Fruit fly (Drosophila melanogaster): Measurements from ENCODE around the gene Cpr65Ax1.
A peak's percentile ranks its signal among the peaks of the same experiment; 100 is the strongest.

Cpr65Ax1 gene

dm6 chr3L:6184884-6185438 lies 37.2 kb upstream of the Cpr65Ax1 start, which contains the start of the genes D19B and CG43293 (continued):
- peak; percentile 88 for TF ChIP-seq Aef1 (GFP tag; IDR thresholded peaks at IDR 0.05)
- TF ChIP-seq Sox102F (GFP tag; optimal IDR thresholded peaks at IDR 0.05) = peak; percentile 89
- TF ChIP-seq ssp (GFP tag; IDR thresholded peaks at IDR 0.05) = peak; percentile 60
- TF ChIP-seq z (GFP tag; IDR thresholded peaks at IDR 0.05) = peak; percentile 68; the same call in 1 of the 3 replicates
- peak; percentile 83 for TF ChIP-seq Camta (GFP tag; optimal IDR thresholded peaks at IDR 0.05)
- peak; percentile 87 for TF ChIP-seq B-H2 (GFP tag; optimal IDR thresholded peaks at IDR 0.05)
- peak; percentile 94 for TF ChIP-seq CG34422 (GFP tag; IDR thresholded peaks at IDR 0.05)
- TF ChIP-seq CG13775 (GFP tag; optimal IDR thresholded peaks at IDR 0.05) = peak; percentile 89
- peak; percentile 97 for TF ChIP-seq ci (GFP tag; IDR thresholded peaks at IDR 0.05)
- peak; percentile 85 for TF ChIP-seq kay (GFP tag; optimal IDR thresholded peaks at IDR 0.05)
- TF ChIP-seq psq (GFP tag; optimal IDR thresholded peaks at IDR 0.05) = peak; percentile 81
- TF ChIP-seq run (tag; optimal IDR thresholded peaks at IDR 0.05) = no peak
- peak; percentile 79 for TF ChIP-seq ftz-f1 (GFP tag; optimal IDR thresholded peaks at IDR 0.05)
- TF ChIP-seq Meics (GFP tag; optimal IDR thresholded peaks at IDR 0.05) = peak; percentile 90
- peak; percentile 90 for TF ChIP-seq CG11695 (GFP tag; IDR thresholded peaks at IDR 0.05)
- peak; percentile 78 for TF ChIP-seq maf-S (GFP tag; optimal IDR thresholded peaks at IDR 0.05)
- TF ChIP-seq D19B (GFP tag; optimal IDR thresholded peaks at IDR 0.05) = peak; percentile 100
- TF ChIP-seq Pdp1 (GFP tag; optimal IDR thresholded peaks at IDR 0.05) = peak; percentile 82 to 87
- TF ChIP-seq trh (GFP tag; optimal IDR thresholded peaks at IDR 0.05) = peak; percentile 83
- peak; percentile 93 for TF ChIP-seq vvl (GFP tag; IDR thresholded peaks at IDR 0.05)
- TF ChIP-seq esg (GFP tag; conservative IDR thresholded peaks at IDR 0.05) = peak; percentile 84
- peak; percentile 73 for TF ChIP-seq CG4854 (GFP tag; optimal IDR thresholded peaks at IDR 0.05)
- no peak for TF ChIP-seq eve (GFP tag; optimal IDR thresholded peaks at IDR 0.05)
- TF ChIP-seq CG10209 (GFP tag; optimal IDR thresholded peaks at IDR 0.05) = peak; percentile 91
- peak; percentile 90 for TF ChIP-seq CG3065 (GFP tag; optimal IDR thresholded peaks at IDR 0.05)
- TF ChIP-seq CG3281 (GFP tag; optimal IDR thresholded peaks at IDR 0.05) = peak; percentile 85
- peak; percentile 84 for TF ChIP-seq CG32767 (GFP tag; IDR thresholded peaks at IDR 0.05)
- peak; percentile 93 for TF ChIP-seq ind (GFP tag; optimal IDR thresholded peaks at IDR 0.05)
- TF ChIP-seq Atf3 (GFP tag; optimal IDR thresholded peaks at IDR 0.05) = peak; percentile 77
- peak; percentile 90 for TF ChIP-seq Hmr (GFP tag; optimal IDR thresholded peaks at IDR 0.05)
- TF ChIP-seq sens (GFP tag) = peak; percentile 97
- TF ChIP-seq yki (optimal IDR thresholded peaks at IDR 0.05) = no peak
- peak; percentile 89 for TF ChIP-seq jumu (GFP tag; optimal IDR thresholded peaks at IDR 0.05)
- peak; percentile 65 for TF ChIP-seq CG10321 (GFP tag; IDR thresholded peaks at IDR 0.05)
- no peak for TF ChIP-seq kni (GFP tag; optimal IDR thresholded peaks at IDR 0.05)
- peak; percentile 97 for TF ChIP-seq CG32532 (GFP tag; IDR thresholded peaks at IDR 0.05)
- peak; percentile 90 for TF ChIP-seq Ada2b (GFP tag; IDR thresholded peaks at IDR 0.05)
- peak in 1 of 2 experiments; percentile 36 for TF ChIP-seq pan (optimal IDR thresholded peaks at IDR 0.05)
- TF ChIP-seq pan (GFP tag; optimal IDR thresholded peaks at IDR 0.05 in 1 of 2, IDR thresholded peaks at IDR 0.05 in 1 of 2) = peak in 1 of 2 experiments; percentile 92
- peak; percentile 72 for TF ChIP-seq ab (GFP tag; optimal IDR thresholded peaks at IDR 0.05)
- peak; percentile 81 for TF ChIP-seq CG7556 (GFP tag; optimal IDR thresholded peaks at IDR 0.05)
- peak; percentile 45; the same call in 1 of the 3 replicates for TF ChIP-seq CG7963 (GFP tag; IDR thresholded peaks at IDR 0.05; ENCODE audit: partially characterized antibody)
- peak; percentile 90 for TF ChIP-seq CG8924 (tag; optimal IDR thresholded peaks at IDR 0.05)
- TF ChIP-seq CG16863 (GFP tag; optimal IDR thresholded peaks at IDR 0.05) = peak; percentile 80
- TF ChIP-seq CG14014 (GFP tag; IDR thresholded peaks at IDR 0.05) = peak; percentile 92
- TF ChIP-seq eyg (GFP tag; optimal IDR thresholded peaks at IDR 0.05) = peak; percentile 78
- TF ChIP-seq vfl (GFP tag; optimal IDR thresholded peaks at IDR 0.05) = peak; percentile 87
- TF ChIP-seq CG2116 (GFP tag; optimal IDR thresholded peaks at IDR 0.05) = peak; percentile 64
- TF ChIP-seq luna (GFP tag; optimal IDR thresholded peaks at IDR 0.05) = peak; percentile 11
- TF ChIP-seq prd (optimal IDR thresholded peaks at IDR 0.05) = no peak
- TF ChIP-seq prd (GFP tag; IDR thresholded peaks at IDR 0.05) = peak; percentile 94
- peak; percentile 81 for TF ChIP-seq fd3F (GFP tag; optimal IDR thresholded peaks at IDR 0.05)
